Worm (Caenorhabditis elegans) whole organism, L4 larva: Measurements from ENCODE around the gene ndub-6.

Experiments used
- F37D6.2 ChIP-seq: sonication (generic microtip); optimal IDR thresholded peaks from 2 replicates; lab custom pipeline; 2016; ENCODE audit warnings: mild to moderate bottlenecking, missing genetic modification characterization, missing compliant biosample characterization
- Y48G9A.11 ChIP-seq: fragments of 200-800 bp; sonication (Bioruptor generic); IDR thresholded peaks from 2 replicates; pipeline ENCODE4 v1.3.6; 2022; ENCODE audit warnings: missing genetic modification reagents, missing genetic modification characterization, missing compliant biosample characterization
- ZK337.2 ChIP-seq: fragments of 200-800 bp; sonication (Bioruptor generic); IDR thresholded peaks from 2 replicates; pipeline ENCODE4 v1.3.6; 2022; ENCODE audit warnings: missing genetic modification reagents, missing genetic modification characterization, missing compliant biosample characterization
- ZK546.5 ChIP-seq, 2 experiments: sonication (generic microtip); optimal IDR thresholded peaks; 2 replicates each; lab custom pipeline; 2017; ENCODE audit warnings: missing biosample characterization in 2 of 2, missing genetic modification characterization in 2 of 2
- aha-1 ChIP-seq: fragments of 150-350 bp; peaks from one replicate; lab custom pipeline; 2014; ENCODE audit warnings: missing biosample characterization, missing genetic modification characterization
- ceh-62 ChIP-seq: sonication (generic microtip); optimal IDR thresholded peaks from 2 replicates; lab custom pipeline; 2017; ENCODE audit warnings: missing biosample characterization, missing genetic modification characterization
- daf-16 ChIP-seq, 3 experiments: sonication (generic microtip); optimal IDR thresholded peaks; 2 replicates each; lab custom pipeline; 2016 to 2017; ENCODE audit warnings: missing genetic modification characterization in 3 of 3, missing genetic modification reagents in 3 of 3, mild to moderate bottlenecking in 2 of 3, missing compliant biosample characterization in 2 of 3, missing biosample characterization in 1 of 3, moderate library complexity in 1 of 3
- daf-8 ChIP-seq: fragments of 200-800 bp; sonication (Bioruptor generic); IDR thresholded peaks from 2 replicates; pipeline ENCODE4 v1.3.6; 2022; ENCODE audit warnings: missing genetic modification characterization, missing compliant biosample characterization
- dmd-8 ChIP-seq: fragments of 200-800 bp; sonication (Bioruptor generic); IDR thresholded peaks from 2 replicates; pipeline ENCODE4 v1.3.6; 2022; ENCODE audit warnings: missing genetic modification characterization, missing compliant biosample characterization
- dmd-9 ChIP-seq: fragments of 200-800 bp; sonication (Bioruptor generic); IDR thresholded peaks from 2 replicates; pipeline ENCODE4 v1.3.6; 2022; ENCODE audit warnings: missing genetic modification reagents, missing genetic modification characterization, missing compliant biosample characterization
- duxl-1 ChIP-seq: sonication (generic microtip); optimal IDR thresholded peaks from 2 replicates; lab custom pipeline; 2016; ENCODE audit warnings: mild to moderate bottlenecking, missing genetic modification characterization, moderate library complexity, missing compliant biosample characterization; ENCODE audit not compliant: poor library complexity
- dve-1 ChIP-seq: sonication (generic microtip); optimal IDR thresholded peaks from 2 replicates; lab custom pipeline; 2017; ENCODE audit warnings: antibody characterized with exemption, mild to moderate bottlenecking, missing genetic modification characterization, missing compliant biosample characterization; ENCODE audit not compliant: insufficient read depth
- hlh-11 ChIP-seq: fragments of 200-800 bp; sonication (Bioruptor generic); optimal IDR thresholded peaks from 2 replicates; lab custom pipeline; 2018; ENCODE audit warnings: mild to moderate bottlenecking, missing genetic modification characterization, missing compliant biosample characterization
- hlh-30 ChIP-seq: sonication (generic microtip); optimal IDR thresholded peaks from 2 replicates; lab custom pipeline; 2017; ENCODE audit warnings: antibody characterized with exemption, mild to moderate bottlenecking, missing genetic modification characterization, missing compliant biosample characterization; ENCODE audit not compliant: insufficient read depth
- lin-29 ChIP-seq: fragments of 200-800 bp; sonication (Bioruptor generic); IDR thresholded peaks from 2 replicates; pipeline ENCODE4 v1.3.6; 2022; ENCODE audit warnings: missing genetic modification reagents, missing genetic modification characterization, missing compliant biosample characterization
- lsy-2 ChIP-seq, 2 experiments: fragments of 150-350 bp in 1 of 2; sonication (generic microtip) in 1 of 2; optimal IDR thresholded peaks; 2 replicates each; lab custom pipeline; 2014 to 2017; ENCODE audit warnings: missing biosample characterization in 2 of 2, missing genetic modification characterization in 2 of 2
- nhr-102 ChIP-seq: sonication (generic microtip); optimal IDR thresholded peaks from 2 replicates; lab custom pipeline; 2016; ENCODE audit warnings: mild to moderate bottlenecking, missing genetic modification characterization, moderate library complexity, missing compliant biosample characterization
- nhr-28 ChIP-seq: fragments of 150-350 bp; optimal IDR thresholded peaks from 2 replicates; lab custom pipeline; 2014; ENCODE audit warnings: missing biosample characterization, missing genetic modification characterization
- nhr-6 ChIP-seq: fragments of 150-350 bp; optimal IDR thresholded peaks from 2 replicates; lab custom pipeline; 2014; ENCODE audit warnings: missing biosample characterization, missing genetic modification characterization
- pqm-1 ChIP-seq: sonication (generic microtip); optimal IDR thresholded peaks from 2 replicates; lab custom pipeline; 2017; ENCODE audit warnings: missing biosample characterization, missing genetic modification characterization
- rbr-2 ChIP-seq: sonication (generic microtip); optimal IDR thresholded peaks from 2 replicates; lab custom pipeline; 2016; ENCODE audit warnings: missing genotype, missing genetic modification characterization, missing compliant biosample characterization
- snpc-1.2 ChIP-seq: fragments of 200-800 bp; sonication (Bioruptor generic); IDR thresholded peaks from 2 replicates; pipeline ENCODE4 v1.3.6; 2022; ENCODE audit warnings: missing genetic modification reagents, missing genetic modification characterization, missing compliant biosample characterization
- tra-1 ChIP-seq: fragments of 200-800 bp; sonication (Bioruptor generic); IDR thresholded peaks from 2 replicates; pipeline ENCODE4 v1.3.6; 2022; ENCODE audit warnings: missing genetic modification reagents, missing genetic modification characterization, missing compliant biosample characterization
- unc-62 ChIP-seq, 3 experiments: fragments of 150-350 bp in 1 of 3; sonication (generic microtip); optimal IDR thresholded peaks in 2 of 3; peaks in 1 of 3; 1 replicate in 1 of 3; 2 replicates in 2 of 3; lab custom pipeline; 2014 to 2017; ENCODE audit warnings: missing biosample characterization in 3 of 3, missing genetic modification characterization in 3 of 3, missing genetic modification reagents in 3 of 3, missing genotype in 1 of 3

The ndub-6 gene

DNA sequence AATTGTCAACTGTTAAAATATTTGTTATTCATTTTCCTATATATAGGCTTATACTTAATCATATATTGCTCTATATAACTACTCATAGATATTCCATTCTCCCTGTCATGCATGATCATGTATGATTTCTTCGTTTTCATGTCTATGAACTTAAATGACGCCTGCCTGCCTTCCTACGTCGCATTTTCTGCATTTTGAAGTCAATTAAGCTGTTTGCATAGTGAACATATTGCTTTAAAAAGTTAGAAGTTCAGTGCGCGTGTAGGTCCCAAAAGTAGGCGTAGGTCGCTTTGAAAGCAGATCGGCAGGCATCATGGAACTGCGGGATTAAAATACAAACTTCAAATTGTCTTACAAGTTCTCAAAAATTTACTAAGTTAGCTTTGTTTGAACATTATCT, 7.5 kb upstream of the ndub-6 start (continued):
- TF ChIP-seq nhr-102 (tag; lab: Kevin White, UChicago), result no peak
- TF ChIP-seq nhr-6 (tag; lab: Kevin White, UChicago), result no peak
- no peak for TF ChIP-seq pqm-1
- no peak for TF ChIP-seq Y48G9A.11 (GFP tag; lab: Robert Waterston, UW)
- TF ChIP-seq ceh-62 (tag; lab: Kevin White, UChicago), result no peak
- TF ChIP-seq rbr-2 (tag; lab: Kevin White, UChicago), result no peak
- no peak for TF ChIP-seq aha-1 (tag; lab: Kevin White, UChicago)
- no peak for TF ChIP-seq daf-8 (GFP tag; lab: Robert Waterston, UW)
- TF ChIP-seq F37D6.2 (tag; lab: Kevin White, UChicago), result no peak
- no peak for TF ChIP-seq dmd-9 (GFP tag; lab: Robert Waterston, UW)
- no peak for TF ChIP-seq snpc-1.2 (GFP tag; lab: Robert Waterston, UW)
- no peak for TF ChIP-seq duxl-1 (tag; lab: Kevin White, UChicago)
- TF ChIP-seq unc-62 (GFP tag; optimal IDR thresholded peaks at IDR 0.05 in 1 of 2; lab: Kevin White, UChicago), result peak in 1 of 2 experiments; percentile 53
- no peak for TF ChIP-seq unc-62 (tag; optimal IDR thresholded peaks at IDR 0.05; lab: Kevin White, UChicago)

DNA sequence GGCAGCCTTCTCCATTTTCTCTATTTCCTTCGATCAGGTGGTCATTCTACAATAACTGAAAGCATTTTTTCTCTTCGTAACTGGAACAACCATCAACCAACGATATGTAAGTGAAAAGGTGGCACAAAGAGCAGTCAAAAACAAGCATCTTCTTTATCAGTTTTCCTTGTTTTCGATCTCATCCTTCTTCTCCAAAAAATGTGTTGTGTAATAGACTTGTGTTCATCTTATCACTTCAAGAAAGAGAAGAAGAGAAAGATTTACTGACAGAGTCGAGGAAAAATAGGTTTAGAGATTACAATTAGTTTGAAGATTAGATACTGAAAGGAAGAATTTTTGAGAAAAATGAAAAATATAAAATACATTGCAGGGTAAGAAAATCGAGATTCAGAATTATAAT, 6.8 kb upstream of the ndub-6 start:
- TF ChIP-seq unc-62 (GFP tag; optimal IDR thresholded peaks at IDR 0.05 in 1 of 2; lab: Kevin White, UChicago) (peak in 1 of 2 experiments; percentile 92), unc-62 (tag; optimal IDR thresholded peaks at IDR 0.05; lab: Kevin White, UChicago) (no peak), lin-29 (GFP tag; lab: Robert Waterston, UW) (no peak), daf-16 (GFP tag; optimal IDR thresholded peaks at IDR 0.05; lab: Kevin White, UChicago) (no peak), daf-16 (tag; optimal IDR thresholded peaks at IDR 0.05; lab: Kevin White, UChicago) (peak; percentile 86), dve-1 (peak; percentile 39), ZK546.5 (tag; optimal IDR thresholded peaks at IDR 0.05; lab: Kevin White, UChicago) (no peak), nhr-28 (tag; lab: Kevin White, UChicago) (peak; percentile 2), Y48G9A.11 (GFP tag; lab: Robert Waterston, UW) (no peak)

DNA sequence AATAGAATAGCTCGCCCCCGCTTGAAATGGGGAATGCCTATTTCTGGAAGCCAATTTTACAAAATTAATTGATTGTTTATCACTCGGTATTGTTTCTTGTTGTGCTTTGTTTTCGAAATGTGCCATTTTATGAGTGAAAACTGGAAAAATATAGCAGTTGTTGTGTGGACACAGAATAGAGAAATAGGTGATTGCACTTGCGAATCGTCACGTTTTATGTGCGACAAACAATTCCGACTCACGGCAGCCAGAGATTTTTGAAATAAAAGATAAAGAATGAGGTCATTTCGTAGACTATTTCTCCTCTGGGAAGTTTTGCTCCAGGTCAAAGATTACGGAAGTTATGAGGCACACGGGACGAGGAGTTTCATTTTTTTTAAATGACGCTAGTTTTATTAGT, 5.3 kb upstream of the ndub-6 start:
- peak in 1 of 2 experiments; percentile 77 for TF ChIP-seq daf-16 (GFP tag; optimal IDR thresholded peaks at IDR 0.05; lab: Kevin White, UChicago)
- TF ChIP-seq daf-16 (tag; optimal IDR thresholded peaks at IDR 0.05; lab: Kevin White, UChicago), result peak; percentile 74
- peak; percentile 9 for TF ChIP-seq hlh-11 (tag; lab: Kevin White, UChicago)
- TF ChIP-seq dve-1, result peak; percentile 48
- no peak for TF ChIP-seq lsy-2 (tag; optimal IDR thresholded peaks at IDR 0.05; lab: Kevin White, UChicago)

DNA sequence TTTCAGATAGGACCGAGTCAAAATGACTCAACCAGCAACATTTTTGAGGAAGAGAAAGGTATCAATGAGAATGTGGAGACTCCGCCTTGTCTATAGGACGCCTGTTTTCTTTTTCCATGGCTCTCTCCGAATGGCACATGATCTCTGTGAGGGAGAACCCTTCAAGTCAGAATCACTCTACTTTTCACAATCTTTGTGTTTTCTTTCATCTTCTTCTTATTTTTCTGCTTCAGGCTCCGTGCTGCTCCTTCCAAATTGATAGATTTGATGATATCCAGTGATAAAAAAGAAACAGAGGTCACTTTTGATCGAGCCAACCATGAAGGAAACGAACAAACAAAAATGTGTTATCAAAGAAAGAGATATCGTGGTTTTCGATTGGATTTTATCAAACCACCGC, 3.2 kb upstream of the ndub-6 start, which contains the start of gene ZK809.8:
ZK809.8 (minus strand) TSS at position 34 of the 400 bp plus-strand sequence.
- TF ChIP-seq daf-16 (GFP tag; optimal IDR thresholded peaks at IDR 0.05; lab: Kevin White, UChicago) (peak in 1 of 2 experiments; percentile 77), daf-16 (tag; optimal IDR thresholded peaks at IDR 0.05; lab: Kevin White, UChicago) (no peak), hlh-11 (tag; lab: Kevin White, UChicago) (peak; percentile 44), unc-62 (GFP tag; optimal IDR thresholded peaks at IDR 0.05 in 1 of 2; lab: Kevin White, UChicago) (peak in 1 of 2 experiments; percentile 87), unc-62 (tag; optimal IDR thresholded peaks at IDR 0.05; lab: Kevin White, UChicago) (no peak), dmd-8 (GFP tag; lab: Robert Waterston, UW) (no peak), hlh-30 (tag; lab: Kevin White, UChicago) (peak; percentile 5), tra-1 (GFP tag; lab: Robert Waterston, UW) (no peak)

DNA sequence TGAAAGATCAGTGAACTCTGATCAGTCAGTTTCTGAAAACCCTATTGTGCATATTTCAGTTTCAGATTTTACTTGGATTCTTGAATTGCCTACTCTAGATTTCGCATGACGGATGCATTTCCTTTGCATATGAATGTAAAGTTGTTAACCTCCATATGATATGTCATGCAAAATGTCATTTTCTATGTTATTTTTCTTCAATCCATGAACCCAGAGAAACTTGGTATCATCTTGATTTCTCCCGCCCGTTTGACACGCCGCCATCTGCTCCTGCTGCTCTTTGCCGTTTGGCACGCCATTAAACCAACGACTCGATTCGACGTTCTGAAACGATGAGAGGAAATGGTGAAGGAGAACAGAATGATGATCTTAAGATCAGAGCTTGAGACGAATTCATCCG, 1.9 kb upstream of the ndub-6 start:
- TF ChIP-seq unc-62 (GFP tag; optimal IDR thresholded peaks at IDR 0.05 in 1 of 2; lab: Kevin White, UChicago) (peak in 1 of 2 experiments; percentile 93), unc-62 (tag; optimal IDR thresholded peaks at IDR 0.05; lab: Kevin White, UChicago) (no peak), F37D6.2 (tag; lab: Kevin White, UChicago) (no peak)

DNA sequence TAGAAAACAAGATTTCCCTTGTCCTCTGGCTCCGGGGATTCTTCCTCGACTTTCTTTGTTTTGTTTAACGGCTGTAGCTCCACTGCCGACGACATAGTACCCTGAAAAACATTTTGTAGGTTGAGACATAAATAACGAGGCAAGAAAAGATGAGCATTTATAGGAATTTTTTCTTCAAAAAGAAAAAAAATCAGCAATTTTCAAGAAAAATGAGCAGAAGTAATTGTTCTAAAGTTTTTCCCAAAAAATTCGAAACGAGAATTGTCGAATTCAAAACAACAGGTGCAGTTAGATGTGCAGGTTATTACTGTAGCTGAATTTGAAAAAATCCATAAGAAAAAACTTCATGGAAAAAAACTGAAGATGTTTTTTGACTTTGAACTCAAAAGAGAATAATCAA, 3.2 kb downstream of the ndub-6 start, which contains the start of gene ent-1:
ent-1 (minus strand) TSS at position 101 of the 400 bp plus-strand sequence.
- no peak for TF ChIP-seq ZK337.2
- TF ChIP-seq lsy-2 (tag; optimal IDR thresholded peaks at IDR 0.05; lab: Kevin White, UChicago), result peak in 1 of 2 experiments; percentile 9
- peak; percentile 70 for TF ChIP-seq aha-1 (tag; lab: Kevin White, UChicago)
- TF ChIP-seq, all 104 proteins: peak for 2
